Fruit fly (Drosophila melanogaster): ENCODE data around the gene Nuf2.

dm6 chr2L:7073011-7073410 lies 7.4 kb upstream of the Nuf2 start:
- TF ChIP-seq psq (optimal IDR thresholded peaks at IDR 0.05) = no peak
- no peak for TF ChIP-seq ttk (optimal IDR thresholded peaks at IDR 0.05)
